Worm (Caenorhabditis elegans) whole organism, late embryonic: Measurements from ENCODE around the gene F44E2.4.

Experiments used
- C08G9.2 ChIP-seq: sonication (generic microtip); optimal IDR thresholded peaks from 2 replicates; lab custom pipeline; 2016; ENCODE audit warnings: mild to moderate bottlenecking, missing genetic modification characterization, moderate library complexity, missing compliant biosample characterization
- C38D4.7 ChIP-seq: fragments of 200-800 bp; sonication (Bioruptor generic); optimal IDR thresholded peaks from 2 replicates; lab custom pipeline; 2018; ENCODE audit warnings: mild to moderate bottlenecking, missing genetic modification characterization, moderate library complexity, missing compliant biosample characterization
- F13H6.1 ChIP-seq: sonication (generic microtip); optimal IDR thresholded peaks from 2 replicates; lab custom pipeline; 2016; ENCODE audit warnings: missing genetic modification characterization, missing compliant biosample characterization
- K09A11.1 ChIP-seq: sonication (generic microtip); optimal IDR thresholded peaks from 2 replicates; lab custom pipeline; 2017; ENCODE audit warnings: antibody characterized with exemption, mild to moderate bottlenecking, missing genetic modification characterization, missing compliant biosample characterization; ENCODE audit not compliant: insufficient read depth
- T23F11.4 ChIP-seq: fragments of 200-800 bp; sonication (Bioruptor generic); optimal IDR thresholded peaks from 2 replicates; lab custom pipeline; 2018; ENCODE audit warnings: mild to moderate bottlenecking, missing genetic modification characterization, missing compliant biosample characterization
- Y22D7AL.16 ChIP-seq: sonication (generic microtip); optimal IDR thresholded peaks from 2 replicates; lab custom pipeline; 2016; ENCODE audit warnings: missing genetic modification characterization, missing compliant biosample characterization
- ama-1 ChIP-seq: fragments of 150-350 bp; optimal IDR thresholded peaks from 2 replicates; lab custom pipeline; 2014
- ceh-14 ChIP-seq: sonication (generic microtip); optimal IDR thresholded peaks from 2 replicates; lab custom pipeline; 2016; ENCODE audit warnings: missing genotype, missing genetic modification characterization, missing compliant biosample characterization
- ceh-18 ChIP-seq: sonication (generic microtip); optimal IDR thresholded peaks from 2 replicates; lab custom pipeline; 2016; ENCODE audit warnings: missing genetic modification characterization, missing compliant biosample characterization
- ceh-19 ChIP-seq: fragments of 200-800 bp; sonication (Bioruptor generic); optimal IDR thresholded peaks from 2 replicates; lab custom pipeline; 2018; ENCODE audit warnings: mild to moderate bottlenecking, missing genetic modification characterization, missing compliant biosample characterization
- ceh-2 ChIP-seq: sonication (generic microtip); optimal IDR thresholded peaks from 2 replicates; lab custom pipeline; 2016; ENCODE audit warnings: missing genotype, missing genetic modification characterization, missing compliant biosample characterization
- ceh-22 ChIP-seq: sonication (generic microtip); optimal IDR thresholded peaks from 2 replicates; lab custom pipeline; 2017; ENCODE audit warnings: missing biosample characterization, missing genetic modification characterization
- ceh-24 ChIP-seq: sonication (generic microtip); optimal IDR thresholded peaks from 2 replicates; lab custom pipeline; 2016; ENCODE audit warnings: mild to moderate bottlenecking, missing genetic modification characterization, missing compliant biosample characterization
- ceh-30 ChIP-seq: fragments of 150-350 bp; optimal IDR thresholded peaks from 2 replicates; lab custom pipeline; 2014; ENCODE audit warnings: missing biosample characterization, missing genetic modification characterization
- ceh-31 ChIP-seq: sonication (generic microtip); optimal IDR thresholded peaks from 2 replicates; lab custom pipeline; 2016; ENCODE audit warnings: missing genetic modification characterization, missing compliant biosample characterization
- ceh-48 ChIP-seq: sonication (generic microtip); optimal IDR thresholded peaks from 2 replicates; lab custom pipeline; 2016; ENCODE audit warnings: missing genetic modification characterization, inconsistent platforms, missing compliant biosample characterization
- ceh-6 ChIP-seq: fragments of 200-800 bp; sonication (Bioruptor generic); optimal IDR thresholded peaks from 2 replicates; lab custom pipeline; 2018; ENCODE audit warnings: mild to moderate bottlenecking, missing genetic modification characterization, missing compliant biosample characterization
- dve-1 ChIP-seq: sonication (generic microtip); optimal IDR thresholded peaks from 2 replicates; lab custom pipeline; 2017; ENCODE audit warnings: antibody characterized with exemption, mild to moderate bottlenecking, missing genetic modification characterization, missing compliant biosample characterization
- ets-4 ChIP-seq: sonication (generic microtip); optimal IDR thresholded peaks from 2 replicates; lab custom pipeline; 2016; ENCODE audit warnings: missing genetic modification characterization, missing compliant biosample characterization
- eyg-1 ChIP-seq: sonication (generic microtip); optimal IDR thresholded peaks from 2 replicates; lab custom pipeline; 2016; ENCODE audit warnings: missing genotype, missing genetic modification characterization, missing compliant biosample characterization
- fax-1 ChIP-seq: sonication (generic microtip); optimal IDR thresholded peaks from 2 replicates; lab custom pipeline; 2016; ENCODE audit warnings: missing genotype, missing genetic modification characterization, missing compliant biosample characterization
- fkh-10 ChIP-seq: fragments of 150-350 bp; optimal IDR thresholded peaks from 2 replicates; lab custom pipeline; 2014; ENCODE audit warnings: missing biosample characterization, missing genetic modification reagents, missing genetic modification characterization
- fkh-6 ChIP-seq: sonication (generic microtip); optimal IDR thresholded peaks from 2 replicates; lab custom pipeline; 2016; ENCODE audit warnings: missing genetic modification characterization, missing compliant biosample characterization
- gmeb-2 ChIP-seq: sonication (generic microtip); optimal IDR thresholded peaks from 2 replicates; lab custom pipeline; 2016; ENCODE audit warnings: missing genetic modification characterization, inconsistent platforms, missing compliant biosample characterization
- hlh-30 ChIP-seq: sonication (generic microtip); optimal IDR thresholded peaks from 2 replicates; lab custom pipeline; 2017; ENCODE audit warnings: antibody characterized with exemption, missing genetic modification characterization, missing compliant biosample characterization; ENCODE audit not compliant: insufficient read depth
- hlh-6 ChIP-seq: sonication (generic microtip); optimal IDR thresholded peaks from 2 replicates; lab custom pipeline; 2016; ENCODE audit warnings: missing genotype, missing genetic modification characterization, missing compliant biosample characterization
- hlh-8 ChIP-seq: sonication (generic microtip); optimal IDR thresholded peaks from 2 replicates; lab custom pipeline; 2016; ENCODE audit warnings: missing genotype, missing genetic modification characterization, missing compliant biosample characterization
- lin-11 ChIP-seq: fragments of 200-800 bp; sonication (Bioruptor generic); optimal IDR thresholded peaks from 2 replicates; lab custom pipeline; 2018; ENCODE audit warnings: mild to moderate bottlenecking, missing genetic modification characterization, missing compliant biosample characterization
- mec-3 ChIP-seq: sonication (generic microtip); optimal IDR thresholded peaks from 2 replicates; lab custom pipeline; 2016; ENCODE audit warnings: borderline replicate concordance, missing genetic modification characterization, missing compliant biosample characterization
- nfya-1 ChIP-seq: sonication (generic microtip); optimal IDR thresholded peaks from 2 replicates; lab custom pipeline; 2017; ENCODE audit warnings: missing genetic modification characterization, mild to moderate bottlenecking, missing compliant biosample characterization, antibody characterized with exemption, moderate library complexity
- nhr-11 ChIP-seq: fragments of 150-350 bp; optimal IDR thresholded peaks from 2 replicates; lab custom pipeline; 2014; ENCODE audit warnings: missing biosample characterization, missing genetic modification characterization
- nhr-232 ChIP-seq: sonication (generic microtip); optimal IDR thresholded peaks from 2 replicates; lab custom pipeline; 2016; ENCODE audit warnings: missing genetic modification characterization, missing compliant biosample characterization
- odd-2 ChIP-seq: sonication (generic microtip); optimal IDR thresholded peaks from 2 replicates; lab custom pipeline; 2017; ENCODE audit warnings: antibody characterized with exemption, mild to moderate bottlenecking, missing genetic modification characterization, missing compliant biosample characterization
- pat-9 ChIP-seq: fragments of 200-800 bp; sonication (Bioruptor generic); optimal IDR thresholded peaks from 2 replicates; lab custom pipeline; 2018; ENCODE audit warnings: mild to moderate bottlenecking, missing genetic modification characterization, moderate library complexity, missing compliant biosample characterization
- pax-1 ChIP-seq: fragments of 150-350 bp; optimal IDR thresholded peaks from 2 replicates; lab custom pipeline; 2014; ENCODE audit warnings: missing biosample characterization, missing genetic modification characterization
- pha-2 ChIP-seq: sonication (generic microtip); optimal IDR thresholded peaks from 2 replicates; lab custom pipeline; 2017; ENCODE audit warnings: mild to moderate bottlenecking, missing genetic modification characterization, missing compliant biosample characterization
- pha-4 ChIP-seq: fragments of 150-350 bp; optimal IDR thresholded peaks from 2 replicates; lab custom pipeline; 2018; ENCODE audit warnings: missing biosample characterization, missing genetic modification reagents, missing genetic modification characterization
- pqm-1 ChIP-seq: sonication (generic microtip); optimal IDR thresholded peaks from 2 replicates; lab custom pipeline; 2016; ENCODE audit warnings: missing genetic modification characterization, missing compliant biosample characterization
- pros-1 ChIP-seq: fragments of 150-350 bp; optimal IDR thresholded peaks from 2 replicates; lab custom pipeline; 2014; ENCODE audit warnings: missing biosample characterization, missing genetic modification reagents, missing genetic modification characterization
- ref-2 ChIP-seq: sonication (generic microtip); optimal IDR thresholded peaks from 2 replicates; lab custom pipeline; 2016; ENCODE audit warnings: missing genetic modification characterization, missing compliant biosample characterization
- rnt-1 ChIP-seq: sonication (generic microtip); optimal IDR thresholded peaks from 2 replicates; lab custom pipeline; 2016; ENCODE audit warnings: missing genetic modification characterization, missing compliant biosample characterization
- sdc-2 ChIP-seq: sonication (generic microtip); optimal IDR thresholded peaks from 2 replicates; lab custom pipeline; 2016; ENCODE audit warnings: missing genotype, missing genetic modification characterization, missing compliant biosample characterization
- syd-9 ChIP-seq: sonication (generic microtip); optimal IDR thresholded peaks from 2 replicates; lab custom pipeline; 2016; ENCODE audit warnings: mild to moderate bottlenecking, missing genetic modification characterization, moderate library complexity, missing compliant biosample characterization
- tbx-2 ChIP-seq: sonication (generic microtip); optimal IDR thresholded peaks from 2 replicates; lab custom pipeline; 2016; ENCODE audit warnings: missing genetic modification characterization, missing compliant biosample characterization
- tbx-7 ChIP-seq: sonication (generic microtip); optimal IDR thresholded peaks from 2 replicates; lab custom pipeline; 2016; ENCODE audit warnings: missing genotype, missing genetic modification characterization, missing compliant biosample characterization
- unc-3 ChIP-seq, 2 experiments: fragments of 200-800 bp in 1 of 2; sonication (Bioruptor generic) in 1 of 2; sonication (generic microtip) in 1 of 2; conservative IDR thresholded peaks in 1 of 2; optimal IDR thresholded peaks in 1 of 2; 2 replicates each; pipeline versions ENCODE4 v1.3.6 to Lab custom; 2016 to 2022; ENCODE audit warnings: missing compliant biosample characterization in 2 of 2, missing genetic modification characterization in 2 of 2, missing genetic modification reagents in 1 of 2
- unc-55 ChIP-seq: sonication (generic microtip); optimal IDR thresholded peaks from 2 replicates; lab custom pipeline; 2017; ENCODE audit warnings: missing biosample characterization, missing genetic modification reagents, missing genetic modification characterization
- unc-86 ChIP-seq: sonication (generic microtip); optimal IDR thresholded peaks from 2 replicates; lab custom pipeline; 2016; ENCODE audit warnings: missing genetic modification characterization, missing compliant biosample characterization
- zip-5 ChIP-seq: sonication (generic microtip); optimal IDR thresholded peaks from 2 replicates; lab custom pipeline; 2016; ENCODE audit warnings: missing genetic modification characterization, missing compliant biosample characterization
- ztf-16 ChIP-seq: sonication (generic microtip); optimal IDR thresholded peaks from 2 replicates; lab custom pipeline; 2017; ENCODE audit warnings: missing genetic modification characterization, missing compliant biosample characterization

The F44E2.4 gene

DNA sequence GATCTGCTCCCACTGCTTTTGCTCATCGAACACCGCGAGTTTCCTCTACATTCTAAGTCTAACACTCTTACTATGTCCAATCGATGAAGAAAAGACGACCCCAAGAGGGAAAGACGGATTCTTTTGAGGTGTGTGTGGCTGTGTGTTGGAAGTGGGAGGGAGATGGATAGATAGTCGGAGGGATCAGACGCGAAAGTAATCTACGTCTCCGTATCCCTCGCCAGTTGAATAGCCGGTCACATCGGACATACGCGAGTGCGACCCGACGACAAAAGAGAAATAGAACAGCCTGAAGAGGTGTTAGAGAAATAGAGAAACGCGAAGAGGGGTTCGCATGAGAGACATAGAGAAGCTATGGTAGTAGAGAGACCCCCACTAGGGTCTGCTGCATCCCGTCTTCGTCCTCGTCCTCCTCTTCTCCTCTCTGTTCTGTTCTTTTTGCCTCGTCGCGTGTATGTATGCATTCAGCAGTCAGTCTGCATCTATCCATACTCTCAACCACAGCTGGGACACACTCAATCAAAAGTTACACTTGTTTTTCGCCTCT, 42.6 kb downstream of the F44E2.4 start (continued):
- TF ChIP-seq ceh-22 (tag; lab: Kevin White, UChicago) (no peak), ceh-48 (tag; lab: Kevin White, UChicago) (peak; percentile 67), pqm-1 (tag; lab: Kevin White, UChicago) (no peak), ceh-14 (tag; lab: Kevin White, UChicago) (peak; percentile 75), gmeb-2 (no peak), ama-1 (lab: Kevin White, UChicago) (no peak), fkh-6 (tag; lab: Kevin White, UChicago) (no peak), tbx-7 (tag; lab: Kevin White, UChicago) (peak; percentile 17), ceh-30 (peak; percentile 60), ztf-16 (tag; lab: Kevin White, UChicago) (no peak), zip-5 (tag; lab: Kevin White, UChicago) (no peak), unc-55 (peak; percentile 91), dve-1 (peak; percentile 90), hlh-6 (tag; lab: Kevin White, UChicago) (peak; percentile 28), hlh-8 (tag; lab: Kevin White, UChicago) (peak; percentile 55), eyg-1 (no peak), ceh-24 (tag; lab: Kevin White, UChicago) (no peak), pha-4 (tag; lab: Kevin White, UChicago) (no peak), ceh-6 (no peak), ceh-31 (tag; lab: Kevin White, UChicago) (peak; percentile 92), T23F11.4 (no peak), nhr-11 (tag; lab: Kevin White, UChicago) (no peak), unc-86 (no peak), F13H6.1 (tag; lab: Kevin White, UChicago) (peak; percentile 83), mec-3 (tag; lab: Kevin White, UChicago) (no peak), pha-2 (no peak), lin-11 (tag; lab: Kevin White, UChicago) (no peak), ref-2 (tag; lab: Kevin White, UChicago) (peak; percentile 87), unc-3 (GFP tag; conservative IDR thresholded peaks at IDR 0.05; lab: Robert Waterston, UW) (no peak), unc-3 (tag; optimal IDR thresholded peaks at IDR 0.05; lab: Kevin White, UChicago) (peak; percentile 17), sdc-2 (tag; lab: Kevin White, UChicago) (peak; percentile 10), tbx-2 (tag; lab: Kevin White, UChicago) (peak; percentile 95), hlh-30 (tag; lab: Kevin White, UChicago) (peak; percentile 80), nhr-232 (tag; lab: Kevin White, UChicago) (no peak), ceh-19 (GFP tag; lab: Kevin White, UChicago) (no peak), C08G9.2 (tag; lab: Kevin White, UChicago) (peak; percentile 60), pat-9 (tag; lab: Kevin White, UChicago) (no peak)

- TF ChIP-seq nhr-11 (tag; lab: Kevin White, UChicago) (no peak), dve-1 (no peak), gmeb-2 (no peak), ceh-19 (GFP tag; lab: Kevin White, UChicago) (peak; percentile 13), pqm-1 (tag; lab: Kevin White, UChicago) (no peak), nfya-1 (tag; lab: Kevin White, UChicago) (peak; percentile 60), ceh-2 (no peak), ceh-18 (tag; lab: Kevin White, UChicago) (peak; percentile 28), C38D4.7 (GFP tag; lab: Kevin White, UChicago) (no peak), fax-1 (tag; lab: Kevin White, UChicago) (no peak), pha-4 (tag; lab: Kevin White, UChicago) (no peak), ceh-48 (tag; lab: Kevin White, UChicago) (no peak), F13H6.1 (tag; lab: Kevin White, UChicago) (peak; percentile 7), pax-1 (tag; lab: Kevin White, UChicago) (no peak), pros-1 (peak; percentile 87), Y22D7AL.16 (tag; lab: Kevin White, UChicago) (no peak), ets-4 (tag; lab: Kevin White, UChicago) (peak; percentile 42), ceh-22 (tag; lab: Kevin White, UChicago) (no peak), rnt-1 (tag; lab: Kevin White, UChicago) (no peak), ceh-30 (no peak), fkh-10 (no peak), K09A11.1 (tag; lab: Kevin White, UChicago) (no peak), mec-3 (tag; lab: Kevin White, UChicago) (no peak), sdc-2 (tag; lab: Kevin White, UChicago) (no peak), syd-9 (tag; lab: Kevin White, UChicago) (no peak), odd-2 (tag; lab: Kevin White, UChicago) (no peak)
Measured at ce11 chrIII:8794793-8795192, 43.4 kb downstream of the F44E2.4 start.
